Worm (Caenorhabditis elegans): ENCODE results near the gene lin-24.

ce11 chrIV:12128708-12129107 is 596 bp upstream of the lin-24 start:
- TF ChIP-seq Y53F4B.3 (GFP tag; IDR thresholded peaks at IDR 0.05), result no peak
- no peak for TF ChIP-seq sdz-38 (tag; optimal IDR thresholded peaks at IDR 0.05)
- TF ChIP-seq madf-10 (tag; optimal IDR thresholded peaks at IDR 0.05), result no peak
- no peak for TF ChIP-seq die-1 (tag; optimal IDR thresholded peaks at IDR 0.05)
- TF ChIP-seq xnd-1 (tag; optimal IDR thresholded peaks at IDR 0.05), result no peak
- no peak for TF ChIP-seq dox-1 (GFP tag; IDR thresholded peaks at IDR 0.05)
- TF ChIP-seq pha-4 (tag; optimal IDR thresholded peaks at IDR 0.05), result no peak
- no peak for TF ChIP-seq ama-1 (optimal IDR thresholded peaks at IDR 0.05)
- no peak for TF ChIP-seq ama-1 (GFP tag; optimal IDR thresholded peaks at IDR 0.05)
- TF ChIP-seq T26A5.8 (tag; optimal IDR thresholded peaks at IDR 0.05), result no peak
- no peak for TF ChIP-seq ceh-27 (GFP tag; optimal IDR thresholded peaks at IDR 0.05)
- no peak for TF ChIP-seq F49E8.2 (tag; optimal IDR thresholded peaks at IDR 0.05; ENCODE audit: insufficient read depth)

Data from whole organism, young adult.